Worm (Caenorhabditis elegans) whole organism, young adult: ENCODE data around the gene C49F8.3.
A peak's percentile ranks its signal among the peaks of the same experiment; 100 is the strongest.

Experiments
- B0035.1 ChIP-seq: sonication (generic microtip); optimal IDR thresholded peaks from 2 replicates; lab custom pipeline; 2016; ENCODE audit warnings: missing genetic modification characterization, mild to moderate bottlenecking, missing compliant biosample characterization, missing genotype, missing genetic modification reagents
- B0336.3 ChIP-seq: fragments of 200-800 bp; sonication (Bioruptor generic); IDR thresholded peaks from 2 replicates; pipeline ENCODE4 v1.3.6; 2022; ENCODE audit warnings: missing genetic modification characterization, missing compliant biosample characterization
- C06A6.2 ChIP-seq: fragments of 200-800 bp; sonication (Bioruptor generic); conservative IDR thresholded peaks from 2 replicates; pipeline ENCODE4 v1.3.6; 2022; ENCODE audit warnings: missing genetic modification characterization, missing compliant biosample characterization
- C17E4.6 ChIP-seq: fragments of 200-800 bp; sonication (Bioruptor generic); IDR thresholded peaks from 2 replicates; pipeline ENCODE4 v1.3.6; 2022; ENCODE audit warnings: missing genetic modification reagents, missing genetic modification characterization, missing compliant biosample characterization
- D2030.7 ChIP-seq: fragments of 200-800 bp; sonication (Bioruptor generic); IDR thresholded peaks from 2 replicates; pipeline ENCODE4 v1.3.6; 2022; ENCODE audit warnings: missing genetic modification reagents, missing genetic modification characterization, missing compliant biosample characterization
- F10E7.11 ChIP-seq: sonication (generic microtip); optimal IDR thresholded peaks from 2 replicates; lab custom pipeline; 2017; ENCODE audit warnings: mild to moderate bottlenecking, missing genetic modification characterization, moderate library complexity, missing compliant biosample characterization
- F22D6.2 ChIP-seq: sonication (generic microtip); optimal IDR thresholded peaks from 2 replicates; lab custom pipeline; 2016; ENCODE audit warnings: mild to moderate bottlenecking, missing genetic modification characterization, missing compliant biosample characterization
- F39B2.1 ChIP-seq: fragments of 200-800 bp; sonication (Bioruptor generic); IDR thresholded peaks from 2 replicates; pipeline ENCODE4 v1.3.6; 2022; ENCODE audit warnings: missing genetic modification reagents, missing genetic modification characterization, missing compliant biosample characterization
- F55B11.4 ChIP-seq: sonication (generic microtip); optimal IDR thresholded peaks from 2 replicates; lab custom pipeline; 2016; ENCODE audit warnings: missing compliant biosample characterization, missing genetic modification characterization, borderline replicate concordance; ENCODE audit not compliant: insufficient read depth
- F57A8.1 ChIP-seq: fragments of 200-800 bp; sonication (Bioruptor generic); optimal IDR thresholded peaks from 2 replicates; lab custom pipeline; 2018; ENCODE audit warnings: mild to moderate bottlenecking, missing genetic modification characterization, moderate library complexity, missing compliant biosample characterization
- K11D2.4 ChIP-seq: fragments of 200-800 bp; sonication (Bioruptor generic); IDR thresholded peaks from 2 replicates; pipeline ENCODE4 v1.3.6; 2022; ENCODE audit warnings: missing genetic modification reagents, missing genetic modification characterization, missing compliant biosample characterization
- T26A5.8 ChIP-seq: sonication (generic microtip); optimal IDR thresholded peaks from 2 replicates; lab custom pipeline; 2016; ENCODE audit warnings: missing genetic modification characterization, missing compliant biosample characterization
- Y53F4B.3 ChIP-seq: fragments of 200-800 bp; sonication (Bioruptor generic); IDR thresholded peaks from 2 replicates; pipeline ENCODE4 v1.3.6; 2022; ENCODE audit warnings: missing genetic modification reagents, missing genetic modification characterization, missing compliant biosample characterization
- akir-1 ChIP-seq: fragments of 200-800 bp; sonication (Bioruptor generic); optimal IDR thresholded peaks from 2 replicates; lab custom pipeline; 2018; ENCODE audit warnings: mild to moderate bottlenecking, missing genetic modification characterization, moderate library complexity, missing compliant biosample characterization
- bed-2 ChIP-seq: fragments of 200-800 bp; sonication (Bioruptor generic); IDR thresholded peaks from 2 replicates; pipeline ENCODE4 v1.3.6; 2022; ENCODE audit warnings: missing genetic modification reagents, missing genetic modification characterization, missing compliant biosample characterization
- ceh-100 ChIP-seq: fragments of 200-800 bp; sonication (Bioruptor generic); IDR thresholded peaks from 2 replicates; pipeline ENCODE4 v1.3.6; 2022; ENCODE audit warnings: missing genetic modification reagents, missing genetic modification characterization, missing compliant biosample characterization
- ceh-27 ChIP-seq: fragments of 200-800 bp; sonication (Bioruptor generic); optimal IDR thresholded peaks from 2 replicates; lab custom pipeline; 2018; ENCODE audit warnings: mild to moderate bottlenecking, missing genetic modification characterization, moderate library complexity, missing compliant biosample characterization
- ceh-91 ChIP-seq: fragments of 200-800 bp; sonication (Bioruptor generic); IDR thresholded peaks from 2 replicates; pipeline ENCODE4 v1.3.6; 2022; ENCODE audit warnings: missing genetic modification reagents, missing genetic modification characterization, missing compliant biosample characterization
- die-1 ChIP-seq: sonication (generic microtip); optimal IDR thresholded peaks from 2 replicates; lab custom pipeline; 2016; ENCODE audit warnings: missing genotype, mild to moderate bottlenecking, missing genetic modification characterization, missing compliant biosample characterization
- dox-1 ChIP-seq: fragments of 200-800 bp; sonication (Bioruptor generic); IDR thresholded peaks from 2 replicates; pipeline ENCODE4 v1.3.6; 2022; ENCODE audit warnings: missing genetic modification reagents, missing genetic modification characterization, missing compliant biosample characterization
- efl-1 ChIP-seq: fragments of 150-350 bp; optimal IDR thresholded peaks from 2 replicates; lab custom pipeline; 2014; ENCODE audit warnings: missing biosample characterization, missing genetic modification reagents, missing genetic modification characterization
- egl-18 ChIP-seq: fragments of 200-800 bp; sonication (Bioruptor generic); IDR thresholded peaks from 2 replicates; pipeline ENCODE4 v1.3.6; 2022; ENCODE audit warnings: missing genetic modification reagents, missing genetic modification characterization, missing compliant biosample characterization
- egl-44 ChIP-seq: fragments of 200-800 bp; sonication (Bioruptor generic); IDR thresholded peaks from 2 replicates; pipeline ENCODE4 v1.3.6; 2022; ENCODE audit warnings: missing genetic modification reagents, missing genetic modification characterization, missing compliant biosample characterization
- egrh-3 ChIP-seq: fragments of 200-800 bp; sonication (Bioruptor generic); IDR thresholded peaks from 2 replicates; pipeline ENCODE4 v1.3.6; 2022; ENCODE audit warnings: missing genetic modification reagents, missing genetic modification characterization, missing compliant biosample characterization
- ets-4 ChIP-seq: fragments of 200-800 bp; sonication (Bioruptor generic); optimal IDR thresholded peaks from 2 replicates; lab custom pipeline; 2018; ENCODE audit warnings: mild to moderate bottlenecking, missing genetic modification characterization, missing compliant biosample characterization
- hlh-26 ChIP-seq: fragments of 200-800 bp; sonication (Bioruptor generic); conservative IDR thresholded peaks from 2 replicates; pipeline ENCODE4 v1.3.6; 2022; ENCODE audit warnings: missing genetic modification reagents, missing genetic modification characterization, missing compliant biosample characterization
- hmg-20 ChIP-seq: fragments of 200-800 bp; sonication (Bioruptor generic); IDR thresholded peaks from 2 replicates; pipeline ENCODE4 v1.3.6; 2022; ENCODE audit warnings: missing genetic modification reagents, missing genetic modification characterization, missing compliant biosample characterization
- let-526 ChIP-seq: fragments of 200-800 bp; sonication (Bioruptor generic); IDR thresholded peaks from 2 replicates; pipeline ENCODE4 v1.3.6; 2022; ENCODE audit warnings: missing genetic modification reagents, missing genetic modification characterization, missing compliant biosample characterization
- let-607 ChIP-seq, 2 experiments: fragments of 200-800 bp in 1 of 2; sonication (Bioruptor generic) in 1 of 2; sonication (generic microtip) in 1 of 2; optimal IDR thresholded peaks; 2 replicates each; lab custom pipeline; 2016 to 2018; ENCODE audit warnings: mild to moderate bottlenecking in 2 of 2, missing compliant biosample characterization in 2 of 2, missing genetic modification characterization in 2 of 2, moderate library complexity in 2 of 2, missing genotype in 1 of 2
- lsy-27 ChIP-seq: sonication (generic microtip); optimal IDR thresholded peaks from 2 replicates; lab custom pipeline; 2017; ENCODE audit warnings: missing genetic modification characterization, mild to moderate bottlenecking, missing compliant biosample characterization, antibody characterized with exemption, missing genotype, borderline replicate concordance; ENCODE audit not compliant: insufficient read depth
- madf-3 ChIP-seq: fragments of 200-800 bp; sonication (Bioruptor generic); IDR thresholded peaks from 2 replicates; pipeline ENCODE4 v1.3.6; 2022; ENCODE audit warnings: missing genetic modification reagents, missing genetic modification characterization, missing compliant biosample characterization
- nfya-1 ChIP-seq: sonication (generic microtip); optimal IDR thresholded peaks from 2 replicates; lab custom pipeline; 2017; ENCODE audit warnings: antibody characterized with exemption, missing compliant biosample characterization, missing genetic modification characterization, borderline replicate concordance; ENCODE audit not compliant: insufficient read depth
- nfya-2 ChIP-seq: fragments of 200-800 bp; sonication (Bioruptor generic); IDR thresholded peaks from 2 replicates; pipeline ENCODE4 v1.3.6; 2022; ENCODE audit warnings: missing genetic modification reagents, missing genetic modification characterization, missing compliant biosample characterization
- nhr-179 ChIP-seq: sonication (generic microtip); optimal IDR thresholded peaks from 2 replicates; lab custom pipeline; 2016; ENCODE audit warnings: mild to moderate bottlenecking, missing genetic modification characterization, missing compliant biosample characterization
- nhr-27 ChIP-seq: fragments of 200-800 bp; sonication (Bioruptor generic); optimal IDR thresholded peaks from 2 replicates; lab custom pipeline; 2018; ENCODE audit warnings: mild to moderate bottlenecking, missing genetic modification characterization, moderate library complexity, missing compliant biosample characterization
- nhr-90 ChIP-seq: sonication (generic microtip); optimal IDR thresholded peaks from 2 replicates; lab custom pipeline; 2016; ENCODE audit warnings: missing genotype, mild to moderate bottlenecking, missing genetic modification characterization, missing compliant biosample characterization
- pha-4 ChIP-seq: fragments of 150-350 bp; sonication (generic microtip); optimal IDR thresholded peaks from 2 replicates; lab custom pipeline; 2014; ENCODE audit warnings: missing biosample characterization, missing genetic modification reagents, missing genetic modification characterization
- rec-8 ChIP-seq, 2 experiments: sonication (generic microtip); optimal IDR thresholded peaks; 2 replicates each; lab custom pipeline; 2016; ENCODE audit warnings: mild to moderate bottlenecking in 2 of 2, missing genetic modification characterization in 2 of 2, missing genetic modification reagents in 2 of 2, missing genotype in 2 of 2, missing biosample characterization in 1 of 2, missing compliant biosample characterization in 1 of 2, moderate library complexity in 1 of 2
- sdz-38 ChIP-seq: sonication (generic microtip); optimal IDR thresholded peaks from 2 replicates; lab custom pipeline; 2016; ENCODE audit warnings: missing genotype, missing genetic modification characterization, missing compliant biosample characterization
- snpc-4 ChIP-seq, 5 experiments: fragments of 150-350 bp in 1 of 5; sonication (generic microtip) in 4 of 5; optimal IDR thresholded peaks; 2 replicates each; lab custom pipeline; 2014 to 2018; ENCODE audit warnings: missing genetic modification characterization in 5 of 5, missing biosample characterization in 3 of 5, antibody characterized with exemption in 2 of 5, mild to moderate bottlenecking in 2 of 5, missing compliant biosample characterization in 2 of 5, missing genotype in 2 of 5, moderate library complexity in 2 of 5, missing genetic modification reagents in 1 of 5
- somi-1 ChIP-seq: fragments of 200-800 bp; sonication (Bioruptor generic); optimal IDR thresholded peaks from 2 replicates; lab custom pipeline; 2018; ENCODE audit warnings: mild to moderate bottlenecking, missing genetic modification characterization, missing compliant biosample characterization
- xnd-1 ChIP-seq: sonication (generic microtip); optimal IDR thresholded peaks from 2 replicates; lab custom pipeline; 2016; ENCODE audit warnings: missing genotype, missing genetic modification reagents, missing genetic modification characterization, missing compliant biosample characterization
- zfh-2 ChIP-seq: fragments of 200-800 bp; sonication (Bioruptor generic); conservative IDR thresholded peaks from 2 replicates; pipeline ENCODE4 v1.3.6; 2022; ENCODE audit warnings: missing genetic modification reagents, missing genetic modification characterization, missing compliant biosample characterization
- zim-3 ChIP-seq: sonication (generic microtip); optimal IDR thresholded peaks from 2 replicates; lab custom pipeline; 2017; ENCODE audit warnings: mild to moderate bottlenecking, missing genetic modification characterization, moderate library complexity, missing compliant biosample characterization
- ztf-22 ChIP-seq: fragments of 200-800 bp; sonication (Bioruptor generic); optimal IDR thresholded peaks from 2 replicates; lab custom pipeline; 2018; ENCODE audit warnings: mild to moderate bottlenecking, missing genetic modification characterization, moderate library complexity, missing compliant biosample characterization
- ztf-25 ChIP-seq: fragments of 200-800 bp; sonication (Bioruptor generic); IDR thresholded peaks from 2 replicates; pipeline ENCODE4 v1.3.6; 2022; ENCODE audit warnings: missing genetic modification reagents, missing genetic modification characterization, missing compliant biosample characterization
- ztf-28 ChIP-seq: fragments of 200-800 bp; sonication (Bioruptor generic); IDR thresholded peaks from 2 replicates; pipeline ENCODE4 v1.3.6; 2022; ENCODE audit warnings: missing genetic modification reagents, missing genetic modification characterization, missing compliant biosample characterization
- ztf-3 ChIP-seq: fragments of 200-800 bp; sonication (Bioruptor generic); optimal IDR thresholded peaks from 2 replicates; lab custom pipeline; 2018; ENCODE audit warnings: mild to moderate bottlenecking, missing genetic modification characterization, missing compliant biosample characterization

The C49F8.3 gene

DNA sequence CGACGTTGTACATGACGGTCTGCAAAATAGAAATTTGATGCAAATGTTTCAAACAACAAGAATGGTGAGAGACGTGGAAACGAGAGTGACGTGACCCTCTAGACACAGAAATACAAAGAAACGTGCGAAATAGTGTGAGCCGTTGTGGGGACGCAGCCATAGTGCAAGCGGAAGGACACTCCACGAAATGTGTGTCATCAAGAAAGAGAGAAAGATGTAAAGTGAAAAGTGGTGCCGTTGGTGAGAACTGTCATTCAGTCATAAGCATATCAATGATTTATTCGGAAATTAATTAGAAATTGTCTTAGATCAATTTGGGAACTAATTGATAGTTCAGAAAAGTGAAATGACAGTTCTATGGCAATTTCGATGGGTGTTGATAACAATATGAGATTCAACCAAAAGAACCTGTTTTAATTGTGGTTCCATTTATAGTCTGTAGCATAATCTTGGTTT is 32.6 kb upstream of the C49F8.3 start, which contains the start of gene C29F7.3 (continued):
- 0 out of 2 replicates have a peak, but pooled peaks have one; percentile 12 for TF ChIP-seq egl-44
- TF ChIP-seq dox-1: peak; percentile 58; the same call in 1 of the 2 replicates
- TF ChIP-seq die-1 (tag; lab: Kevin White, UChicago): no peak
- no peak for TF ChIP-seq C06A6.2 (GFP tag; lab: Robert Waterston, UW)
- TF ChIP-seq let-607 (tag; optimal IDR thresholded peaks at IDR 0.05; lab: Kevin White, UChicago): peak; percentile 84 to 92
- TF ChIP-seq F55B11.4: no peak
- no peak for TF ChIP-seq rec-8 (tag; optimal IDR thresholded peaks at IDR 0.05; lab: Kevin White, UChicago)
- TF ChIP-seq T26A5.8 (tag; lab: Kevin White, UChicago): no peak
- TF ChIP-seq F57A8.1 (GFP tag; lab: Kevin White, UChicago): no peak
- no peak for TF ChIP-seq madf-3 (GFP tag; lab: Robert Waterston, UW)
- no peak for TF ChIP-seq egl-18 (GFP tag; lab: Robert Waterston, UW)
- no peak for TF ChIP-seq ztf-28 (GFP tag; lab: Robert Waterston, UW)
- TF ChIP-seq xnd-1 (tag; lab: Kevin White, UChicago): no peak
- TF ChIP-seq ztf-25 (GFP tag; lab: Robert Waterston, UW): no peak
- TF ChIP-seq somi-1: peak; percentile 16
- TF ChIP-seq ztf-3 (GFP tag; lab: Kevin White, UChicago): no peak
- no peak for TF ChIP-seq hlh-26 (GFP tag; lab: Robert Waterston, UW)
- TF ChIP-seq hmg-20 (GFP tag; lab: Robert Waterston, UW): no peak
- TF ChIP-seq pha-4 (tag; lab: Kevin White, UChicago): no peak
- no peak for TF ChIP-seq nhr-90 (tag; lab: Kevin White, UChicago)
- TF ChIP-seq F22D6.2 (tag; lab: Kevin White, UChicago): no peak
- no peak for TF ChIP-seq efl-1
- TF ChIP-seq F10E7.11 (tag; lab: Kevin White, UChicago): no peak
- TF ChIP-seq bed-2: no peak
- no peak for TF ChIP-seq C17E4.6 (GFP tag; lab: Robert Waterston, UW)
- no peak for TF ChIP-seq ceh-27 (GFP tag; lab: Kevin White, UChicago)
- TF ChIP-seq ceh-91 (GFP tag; lab: Robert Waterston, UW): no peak
- TF ChIP-seq nfya-1 (tag; lab: Kevin White, UChicago): no peak
- TF ChIP-seq ceh-100 (GFP tag; lab: Robert Waterston, UW): no peak
- no peak for TF ChIP-seq B0336.3
- no peak for TF ChIP-seq zfh-2
- TF ChIP-seq F39B2.1 (GFP tag; lab: Robert Waterston, UW): no peak
- TF ChIP-seq akir-1 (GFP tag; lab: Kevin White, UChicago): no peak
- TF ChIP-seq lsy-27 (tag; lab: Kevin White, UChicago): no peak
- TF ChIP-seq sdz-38 (tag; lab: Kevin White, UChicago): no peak
- TF ChIP-seq nfya-2 (GFP tag; lab: Robert Waterston, UW): no peak
- no peak for TF ChIP-seq D2030.7
- no peak for TF ChIP-seq nhr-179 (tag; lab: Kevin White, UChicago)
- peak; percentile 54 for TF ChIP-seq ets-4 (GFP tag; lab: Kevin White, UChicago)
- TF ChIP-seq zim-3: no peak
- no peak for TF ChIP-seq snpc-4 (GFP tag; optimal IDR thresholded peaks at IDR 0.05; lab: Kevin White, UChicago)
- no peak for TF ChIP-seq snpc-4 (tag; optimal IDR thresholded peaks at IDR 0.05; lab: Kevin White, UChicago)
- TF ChIP-seq B0035.1: no peak
- TF ChIP-seq K11D2.4 (GFP tag; lab: Robert Waterston, UW): no peak
- TF ChIP-seq ztf-22: peak; percentile 79
- TF ChIP-seq Y53F4B.3: no peak
- TF ChIP-seq egrh-3 (GFP tag; lab: Robert Waterston, UW): no peak
- no peak for TF ChIP-seq let-526
- TF ChIP-seq nhr-27 (tag; lab: Kevin White, UChicago): no peak
